Fruit fly (Drosophila melanogaster): ENCODE data around the gene Mlc1.

DNA sequence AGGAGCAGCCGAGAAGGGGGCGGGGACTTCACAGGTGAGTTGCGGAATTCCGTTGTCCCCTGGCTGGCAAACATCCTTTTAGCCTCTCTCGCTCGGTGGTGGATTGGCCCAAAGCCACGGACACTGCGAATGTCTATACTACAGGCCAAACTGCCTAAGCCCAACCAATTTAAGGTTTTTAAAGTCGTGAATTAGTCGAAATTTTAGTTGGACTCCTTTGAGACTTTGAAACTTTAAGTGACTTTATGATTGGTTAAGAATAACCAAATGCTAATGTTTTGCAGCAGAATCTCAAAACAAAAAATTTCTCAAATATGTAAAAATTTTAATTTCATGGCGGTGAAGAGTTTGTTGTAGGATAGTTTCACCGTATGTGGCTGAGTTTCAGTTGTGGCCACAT, 51.4 kb downstream of the Mlc1 start:
- TF ChIP-seq CG33017 (tag; optimal IDR thresholded peaks at IDR 0.05) (no peak), cnc (optimal IDR thresholded peaks at IDR 0.05) (no peak), kay (GFP tag; ENCODE audit: borderline replicate concordance) (no peak), CG14711 (tag; optimal IDR thresholded peaks at IDR 0.05) (no peak), cic (GFP tag; optimal IDR thresholded peaks at IDR 0.05) (no peak), Hr96 (GFP tag; optimal IDR thresholded peaks at IDR 0.05) (no peak)
